Fruit fly (Drosophila melanogaster) whole organism, embryonic: ENCODE data around the gene Phyhd1.

Experiments
- CG10147 ChIP-seq: fragments of 200-800 bp; sonication (Bioruptor generic); optimal IDR thresholded peaks from 2 replicates; lab custom pipeline; 2019; ENCODE audit warnings: missing biosample characterization, mild to moderate bottlenecking, missing genetic modification characterization, moderate library complexity
- CG12155 ChIP-seq: fragments of 200-800 bp; sonication (Bioruptor generic); optimal IDR thresholded peaks from 3 replicates; lab custom pipeline; 2016; ENCODE audit warnings: missing biosample characterization, missing genetic modification characterization
- CG14014 ChIP-seq: fragments of 200-800 bp; sonication (Bioruptor generic); IDR thresholded peaks from 2 replicates; pipeline ENCODE4 v1.3.6; 2022; ENCODE audit warnings: missing biosample characterization, missing genetic modification characterization
- CG14667 ChIP-seq: fragments of 200-800 bp; sonication (Bioruptor generic); IDR thresholded peaks from 2 replicates; pipeline ENCODE4 v1.3.6; 2022; ENCODE audit warnings: missing biosample characterization, missing genetic modification characterization
- CG15479 ChIP-seq: fragments of 200-800 bp; sonication (Bioruptor generic); optimal IDR thresholded peaks from 3 replicates; lab custom pipeline; 2019; ENCODE audit warnings: missing biosample characterization, mild to moderate bottlenecking, missing genetic modification characterization, moderate library complexity
- CG15601 ChIP-seq: fragments of 200-800 bp; sonication (Bioruptor generic); optimal IDR thresholded peaks from 3 replicates; lab custom pipeline; 2019; ENCODE audit warnings: missing biosample characterization, mild to moderate bottlenecking, missing genetic modification characterization, moderate library complexity
- CG17359 ChIP-seq: fragments of 200-800 bp; sonication (Bioruptor generic); optimal IDR thresholded peaks from 3 replicates; lab custom pipeline; 2018; ENCODE audit warnings: missing biosample characterization, mild to moderate bottlenecking, missing genetic modification characterization, moderate library complexity
- CG17361 ChIP-seq: fragments of 200-800 bp; sonication (Bioruptor generic); IDR thresholded peaks from 3 replicates; pipeline ENCODE4 v1.3.6; 2022; ENCODE audit warnings: missing biosample characterization, missing genetic modification characterization
- CG17385 ChIP-seq: fragments of 200-800 bp; sonication (Bioruptor generic); optimal IDR thresholded peaks from 3 replicates; lab custom pipeline; 2018; ENCODE audit warnings: missing biosample characterization, mild to moderate bottlenecking, missing genetic modification characterization
- CG2120 ChIP-seq: fragments of 200-800 bp; sonication (Bioruptor generic); optimal IDR thresholded peaks from 3 replicates; lab custom pipeline; 2016; ENCODE audit warnings: missing biosample characterization, missing genetic modification characterization
- CG34376 ChIP-seq: fragments of 200-800 bp; sonication (Bioruptor generic); optimal IDR thresholded peaks from 2 replicates; lab custom pipeline; 2018; ENCODE audit warnings: missing biosample characterization, mild to moderate bottlenecking, missing genetic modification characterization
- CG4360 ChIP-seq: fragments of 200-800 bp; sonication (Bioruptor generic); IDR thresholded peaks from 2 replicates; pipeline ENCODE4 v1.3.6; 2022; ENCODE audit warnings: missing biosample characterization, missing genetic modification characterization
- CG4617 ChIP-seq: fragments of 200-800 bp; sonication (Bioruptor generic); optimal IDR thresholded peaks from 3 replicates; lab custom pipeline; 2016; ENCODE audit warnings: missing biosample characterization, missing genetic modification characterization, borderline replicate concordance
- Ets65A ChIP-seq: fragments of 200-800 bp; sonication (Bioruptor generic); peaks from one replicate; lab custom pipeline; 2016; ENCODE audit warnings: missing biosample characterization, missing genetic modification characterization
- Fer2 ChIP-seq: fragments of 200-800 bp; sonication (Bioruptor generic); optimal IDR thresholded peaks from 2 replicates; lab custom pipeline; 2018; ENCODE audit warnings: missing biosample characterization, mild to moderate bottlenecking, missing genetic modification characterization, moderate library complexity
- Hey ChIP-seq: fragments of 200-800 bp; sonication (Bioruptor generic); optimal IDR thresholded peaks from 3 replicates; lab custom pipeline; 2018; ENCODE audit warnings: missing biosample characterization, mild to moderate bottlenecking, missing genetic modification characterization
- Lim3 ChIP-seq: fragments of 200-800 bp; sonication (Bioruptor generic); IDR thresholded peaks from 2 replicates; pipeline ENCODE4 v1.3.6; 2022; ENCODE audit warnings: missing biosample characterization, missing genetic modification characterization
- MESR4 ChIP-seq: fragments of 200-800 bp; sonication (Bioruptor generic); optimal IDR thresholded peaks from 2 replicates; lab custom pipeline; 2018; ENCODE audit warnings: missing biosample characterization, mild to moderate bottlenecking, missing genetic modification characterization, moderate library complexity
- NC2β ChIP-seq: fragments of 200-800 bp; sonication (Bioruptor generic); optimal IDR thresholded peaks from 2 replicates; lab custom pipeline; 2016; ENCODE audit warnings: missing biosample characterization, missing genetic modification characterization
- NK7.1 ChIP-seq: fragments of 200-800 bp; sonication (Bioruptor generic); optimal IDR thresholded peaks from 3 replicates; lab custom pipeline; 2016; ENCODE audit warnings: missing biosample characterization, missing genetic modification characterization
- Optix ChIP-seq: fragments of 200-800 bp; sonication (Bioruptor generic); IDR thresholded peaks from 3 replicates; pipeline ENCODE4 v1.3.6; 2022; ENCODE audit warnings: missing biosample characterization, missing genetic modification characterization
- Ptx1 ChIP-seq: fragments of 200-800 bp; sonication (Bioruptor generic); IDR thresholded peaks from 2 replicates; pipeline ENCODE4 v1.3.6; 2022; ENCODE audit warnings: missing biosample characterization, missing genetic modification characterization
- Rfx ChIP-seq: fragments of 200-800 bp; sonication (Bioruptor generic); IDR thresholded peaks from 2 replicates; pipeline ENCODE4 v1.3.6; 2022; ENCODE audit warnings: missing biosample characterization, missing genetic modification characterization
- Tbp ChIP-seq: fragments of >200 bp; optimal IDR thresholded peaks from 2 replicates; lab custom pipeline; 2018; ENCODE audit warnings: missing biosample characterization, missing genetic modification characterization
- Trl ChIP-seq, 3 experiments: fragments of >200 bp in 2 of 3; fragments of 200-800 bp in 1 of 3; sonication (Bioruptor generic) in 1 of 3; optimal IDR thresholded peaks; 2 replicates in 1 of 3; 3 replicates in 2 of 3; lab custom pipeline; 2016 to 2017; ENCODE audit warnings: missing biosample characterization in 1 of 3, missing genetic modification characterization in 1 of 3
- ase ChIP-seq: fragments of 200-800 bp; sonication (Bioruptor generic); IDR thresholded peaks from 3 replicates; pipeline ENCODE4 v1.3.6; 2022; ENCODE audit warnings: missing biosample characterization, missing genetic modification characterization
- chinmo ChIP-seq: fragments of 200-800 bp; sonication (Bioruptor generic); IDR thresholded peaks from 4 replicates; pipeline ENCODE4 v1.3.6; 2022; ENCODE audit warnings: missing biosample characterization, missing genetic modification characterization; ENCODE audit not compliant: partially characterized antibody
- chm ChIP-seq: fragments of 200-800 bp; sonication (Bioruptor generic); IDR thresholded peaks from 2 replicates; pipeline ENCODE4 v1.3.6; 2022; ENCODE audit warnings: missing biosample characterization, missing genetic modification characterization
- dan ChIP-seq: fragments of 200-800 bp; sonication (Bioruptor generic); IDR thresholded peaks from 2 replicates; pipeline ENCODE4 v1.3.6; 2022; ENCODE audit warnings: missing biosample characterization, missing genetic modification characterization
- exex ChIP-seq: fragments of 200-800 bp; sonication (Bioruptor generic); optimal IDR thresholded peaks from 4 replicates; lab custom pipeline; 2018; ENCODE audit warnings: missing biosample characterization, mild to moderate bottlenecking, missing genetic modification characterization, moderate library complexity
- grn ChIP-seq: fragments of 200-800 bp; sonication (Bioruptor generic); optimal IDR thresholded peaks from 3 replicates; lab custom pipeline; 2017; ENCODE audit warnings: missing biosample characterization, missing genetic modification characterization
- h ChIP-seq: fragments of >200 bp; optimal IDR thresholded peaks from 2 replicates; lab custom pipeline; 2017
- ham ChIP-seq: fragments of 200-800 bp; sonication (Bioruptor generic); IDR thresholded peaks from 2 replicates; pipeline ENCODE4 v1.3.6; 2022; ENCODE audit warnings: missing biosample characterization, missing genetic modification characterization
- mam ChIP-seq: fragments of 200-800 bp; sonication (Bioruptor generic); optimal IDR thresholded peaks from 3 replicates; lab custom pipeline; 2016; ENCODE audit warnings: missing biosample characterization, missing genetic modification characterization
- nom ChIP-seq: fragments of 200-800 bp; sonication (Bioruptor generic); optimal IDR thresholded peaks from 2 replicates; lab custom pipeline; 2017; ENCODE audit warnings: missing biosample characterization, missing genetic modification characterization, mild to moderate bottlenecking, moderate library complexity, missing genetic modification reagents
- pfk ChIP-seq: fragments of 200-800 bp; sonication (Bioruptor generic); optimal IDR thresholded peaks from 2 replicates; lab custom pipeline; 2018; ENCODE audit warnings: missing biosample characterization, mild to moderate bottlenecking, missing genetic modification characterization, moderate library complexity
- row ChIP-seq: fragments of 200-800 bp; sonication (Bioruptor generic); IDR thresholded peaks from 3 replicates; pipeline ENCODE4 v1.3.6; 2022; ENCODE audit warnings: missing biosample characterization, missing genetic modification characterization
- salm ChIP-seq: fragments of 200-800 bp; sonication (Bioruptor generic); optimal IDR thresholded peaks from 2 replicates; lab custom pipeline; 2018; ENCODE audit warnings: missing biosample characterization, mild to moderate bottlenecking, missing genetic modification characterization
- sim ChIP-seq: fragments of 200-800 bp; sonication (Bioruptor generic); IDR thresholded peaks from 2 replicates; pipeline ENCODE4 v1.3.6; 2022; ENCODE audit warnings: missing biosample characterization, missing genetic modification characterization
- so ChIP-seq: fragments of 200-800 bp; sonication (Bioruptor generic); IDR thresholded peaks from 3 replicates; pipeline ENCODE4 v1.3.6; 2022; ENCODE audit warnings: missing biosample characterization, missing genetic modification characterization
- sug ChIP-seq: fragments of 200-800 bp; optimal IDR thresholded peaks from 2 replicates; lab custom pipeline; 2019; ENCODE audit warnings: missing biosample characterization, mild to moderate bottlenecking, missing genetic modification characterization, moderate library complexity
- trem ChIP-seq: fragments of 200-800 bp; optimal IDR thresholded peaks from 3 replicates; lab custom pipeline; 2019; ENCODE audit warnings: missing biosample characterization, mild to moderate bottlenecking, missing genetic modification characterization, moderate library complexity
- trh ChIP-seq: fragments of 200-800 bp; sonication (Bioruptor generic); optimal IDR thresholded peaks from 2 replicates; lab custom pipeline; 2016; ENCODE audit warnings: missing biosample characterization, missing genetic modification characterization

The Phyhd1 gene

DNA sequence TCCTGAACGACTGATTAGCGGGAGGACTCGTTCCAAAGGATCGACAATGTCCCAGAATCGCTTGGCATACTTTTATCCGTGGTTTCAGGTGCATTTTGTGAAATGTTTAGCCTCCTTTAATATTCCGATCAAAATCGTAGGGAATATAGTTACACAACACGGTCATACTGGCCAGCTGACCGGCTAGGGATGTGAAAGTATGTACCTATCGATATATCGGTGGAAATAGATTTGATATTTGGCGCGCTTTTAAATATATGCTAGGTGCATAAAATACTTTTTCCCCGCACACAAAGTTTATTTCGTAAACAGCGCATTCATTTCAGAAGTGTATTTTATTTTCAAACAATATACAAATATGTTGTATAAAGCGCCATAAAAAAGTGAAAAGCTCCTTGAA, 27.4 kb upstream of the Phyhd1 start, which contains the start of gene CG31278 (continued):
- peak; percentile 33 for TF ChIP-seq trem (tag; lab: Kevin White, UChicago)

DNA sequence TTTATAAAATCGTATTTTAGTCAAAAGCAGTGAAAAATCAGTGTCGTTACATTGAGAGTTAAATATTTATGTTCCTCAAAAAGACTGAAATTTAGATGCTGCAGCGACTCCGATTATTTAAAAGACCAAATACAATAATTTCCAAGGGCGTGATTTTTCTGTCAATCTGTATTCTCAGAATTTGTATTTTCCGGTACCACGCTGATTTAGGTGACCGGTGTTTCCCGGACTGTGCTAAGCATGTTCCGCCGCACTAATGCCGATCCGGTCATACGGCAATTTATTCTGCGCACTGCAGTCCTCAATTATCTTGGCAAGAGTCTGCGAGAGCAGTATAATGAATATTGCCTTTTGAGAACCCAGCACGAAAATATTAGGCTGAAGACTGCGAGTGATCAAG, 26.0 kb upstream of the Phyhd1 start, which contains the start of the genes CG31467 and CG14684:
Gene CG31467, minus strand, starts transcription at position 101 of the 400 bp plus-strand sequence.
Gene CG14684, plus strand, starts transcription at position 212 of the 400 bp plus-strand sequence.
- no peak for TF ChIP-seq CG15601 (tag; lab: Kevin White, UChicago)
- no peak for TF ChIP-seq h (lab: Kevin White, UChicago)
- TF ChIP-seq CG4617 (GFP tag; lab: Kevin White, UChicago) = no peak
- TF ChIP-seq dan (GFP tag; lab: Robert Waterston, UW) = no peak
- TF ChIP-seq CG10147 (GFP tag; lab: Kevin White, UChicago) = no peak
- TF ChIP-seq Trl (optimal IDR thresholded peaks at IDR 0.05; lab: Kevin White, UChicago) = no peak
- no peak for TF ChIP-seq Trl (GFP tag; optimal IDR thresholded peaks at IDR 0.05; lab: Kevin White, UChicago)
- TF ChIP-seq CG12155 = no peak

DNA sequence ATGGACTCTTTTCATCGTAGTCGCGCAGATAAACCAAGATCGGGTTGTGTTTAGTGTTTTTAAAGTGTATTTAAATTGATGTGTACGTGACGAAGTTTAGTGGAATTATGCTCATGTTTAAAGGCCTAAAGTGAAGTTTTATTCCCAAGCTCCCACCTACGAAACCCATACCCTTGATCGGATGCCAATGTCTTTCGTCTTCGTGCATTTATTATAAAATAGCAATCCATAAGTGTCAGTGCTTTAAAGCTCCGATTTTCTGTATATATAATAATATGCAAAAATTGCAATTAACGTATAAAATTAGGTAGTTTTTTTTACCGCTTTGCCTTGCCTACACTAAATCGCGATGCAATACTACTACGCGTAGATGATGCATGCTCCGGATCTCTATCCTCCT, 24.2 kb upstream of the Phyhd1 start, which contains the start of gene CG31391:
Gene CG31391, minus strand, starts transcription at position 101 of the 400 bp plus-strand sequence.
- TF ChIP-seq Fer2 (tag; lab: Kevin White, UChicago) (no peak), MESR4 (no peak), NC2β (GFP tag; lab: Kevin White, UChicago) (no peak), CG4360 (GFP tag; lab: Robert Waterston, UW) (no peak), CG17361 (GFP tag; lab: Robert Waterston, UW) (no peak), Tbp (GFP tag; lab: Kevin White, UChicago) (no peak)

DNA sequence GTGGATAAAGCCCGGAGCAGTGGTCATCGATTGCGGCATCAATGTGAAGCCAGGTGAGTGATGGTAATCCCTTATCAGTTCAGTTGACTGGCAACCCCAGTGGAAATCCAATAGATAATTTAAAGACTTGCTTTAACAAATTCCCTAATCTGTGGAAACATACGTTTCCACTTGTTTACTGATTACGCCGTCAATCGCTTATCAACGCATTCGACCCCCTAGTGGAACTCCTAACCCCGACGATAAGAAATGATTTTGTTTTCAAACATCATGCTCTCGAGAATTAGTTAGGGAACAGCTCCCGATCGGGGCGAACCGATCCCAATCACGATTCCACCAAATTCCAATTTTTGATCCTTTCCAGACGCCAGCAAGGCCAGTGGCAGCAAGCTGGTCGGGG, 19.9 kb upstream of the Phyhd1 start:
- TF ChIP-seq CG14667 (GFP tag; lab: Robert Waterston, UW) (no peak), Ptx1 (GFP tag; lab: Robert Waterston, UW) (no peak), Optix (GFP tag; lab: Robert Waterston, UW) (no peak), Lim3 (GFP tag; lab: Robert Waterston, UW) (no peak), sug (peak; percentile 97), CG34376 (peak; percentile 20), NK7.1 (no peak), Ets65A (GFP tag; lab: Kevin White, UChicago) (no peak), sim (GFP tag; lab: Robert Waterston, UW) (no peak), CG15479 (GFP tag; lab: Kevin White, UChicago) (peak; percentile 14), Hey (peak; percentile 93), mam (GFP tag; lab: Kevin White, UChicago) (no peak), CG17385 (GFP tag; lab: Kevin White, UChicago) (no peak), chinmo (GFP tag; lab: Robert Waterston, UW) (0 out of 4 replicates have a peak, but pooled peaks have one; percentile 27), exex (tag; lab: Kevin White, UChicago) (peak; percentile 32), pfk (GFP tag; lab: Kevin White, UChicago) (no peak)
- TF ChIP-seq, all 482 proteins: peak for 6

DNA sequence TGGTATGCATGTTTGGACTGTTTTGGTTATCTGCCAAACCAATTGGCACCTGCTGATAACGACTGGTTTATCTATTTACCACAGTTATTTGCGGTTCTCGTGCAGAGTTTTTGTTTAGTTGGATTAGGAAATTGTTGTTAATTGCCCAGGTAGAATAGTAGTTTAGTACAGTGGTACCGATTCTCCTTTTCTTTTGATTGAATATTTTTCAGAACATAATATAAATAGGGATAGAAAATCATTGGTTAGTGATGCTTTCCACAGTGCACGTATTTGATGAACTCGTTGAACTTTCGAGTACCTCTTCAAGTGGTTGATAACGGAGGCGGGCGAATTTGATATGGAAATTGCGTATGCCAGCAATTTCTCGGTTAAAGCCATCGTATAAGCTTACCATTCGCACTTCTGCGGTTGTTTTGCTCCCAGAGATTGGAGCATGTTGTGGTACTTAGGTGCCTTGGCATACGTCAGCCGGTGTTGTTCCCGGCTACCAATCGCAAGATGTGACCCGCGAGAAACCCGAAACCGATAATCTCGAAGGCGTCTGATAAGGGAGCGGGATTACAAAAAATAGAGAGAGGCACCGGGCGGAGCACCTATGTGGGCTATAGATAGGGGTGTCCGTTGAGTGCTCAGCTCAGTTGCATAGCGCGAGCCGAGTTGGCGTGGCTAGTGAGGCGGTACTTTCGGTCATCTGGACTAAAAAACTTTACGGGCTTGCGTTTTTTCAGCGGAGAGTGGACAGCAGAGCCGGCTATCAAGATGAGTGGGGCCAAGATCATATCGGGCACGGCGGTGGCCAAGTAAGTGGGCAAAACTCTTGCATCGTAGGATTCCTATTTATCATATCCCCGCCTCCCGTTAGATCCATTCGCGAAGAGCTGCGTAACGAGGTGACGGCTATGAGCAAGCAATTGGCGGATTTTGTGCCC, 18.6 kb upstream of the Phyhd1 start:
- TF ChIP-seq ase (GFP tag; lab: Robert Waterston, UW) = no peak
- TF ChIP-seq ham (GFP tag; lab: Robert Waterston, UW) = no peak
- no peak for TF ChIP-seq chm (GFP tag; lab: Robert Waterston, UW)
- TF ChIP-seq CG14014 (GFP tag; lab: Robert Waterston, UW) = peak; percentile 18; the same call in 1 of the 2 replicates
- peak; percentile 68 for TF ChIP-seq grn (GFP tag; lab: Kevin White, UChicago)
- peak; percentile 23; the same call in 2 of the 3 replicates for TF ChIP-seq so (GFP tag; lab: Robert Waterston, UW)
- TF ChIP-seq salm (tag; lab: Kevin White, UChicago) = no peak
- TF ChIP-seq CG17359 (tag; lab: Kevin White, UChicago) = no peak
- TF ChIP-seq row (GFP tag; lab: Robert Waterston, UW) = peak; percentile 51; the same call in 1 of the 3 replicates
- no peak for TF ChIP-seq nom (GFP tag; lab: Kevin White, UChicago)
- TF ChIP-seq Rfx (GFP tag; lab: Robert Waterston, UW) = peak; percentile 55
- TF ChIP-seq CG2120 (GFP tag; lab: Kevin White, UChicago) = peak; percentile 81
- TF ChIP-seq trh (GFP tag; lab: Kevin White, UChicago) = no peak
